Worm (Caenorhabditis elegans) whole organism, L1 larva: ENCODE measurements around the gene F52E10.4.
A peak's percentile ranks its signal among the peaks of the same experiment; 100 is the strongest.

Source experiments
- blmp-1 ChIP-seq: fragments of 150-350 bp; optimal IDR thresholded peaks from 2 replicates; lab custom pipeline; 2014; ENCODE audit warnings: missing biosample characterization, missing genetic modification characterization
- ceh-63 ChIP-seq: fragments of 200-800 bp; sonication (Bioruptor generic); optimal IDR thresholded peaks from 2 replicates; lab custom pipeline; 2018; ENCODE audit warnings: mild to moderate bottlenecking, missing genetic modification characterization, missing compliant biosample characterization
- ceh-82 ChIP-seq, 3 experiments: fragments of 150-350 bp in 1 of 3; sonication (generic microtip) in 2 of 3; optimal IDR thresholded peaks; 2 replicates each; lab custom pipeline; 2014 to 2017; ENCODE audit warnings: missing biosample characterization in 3 of 3, missing genetic modification characterization in 3 of 3
- ceh-88 ChIP-seq: fragments of 200-800 bp; sonication (Bioruptor generic); IDR thresholded peaks from 2 replicates; pipeline ENCODE4 v1.3.6; 2022; ENCODE audit warnings: missing genetic modification characterization, missing compliant biosample characterization
- ceh-90 ChIP-seq: sonication (generic microtip); optimal IDR thresholded peaks from 2 replicates; lab custom pipeline; 2016; ENCODE audit warnings: missing genetic modification characterization, missing compliant biosample characterization
- ces-1 ChIP-seq: fragments of 150-350 bp; optimal IDR thresholded peaks from 2 replicates; lab custom pipeline; 2014; ENCODE audit warnings: missing biosample characterization, missing genetic modification reagents, missing genetic modification characterization
- efl-1 ChIP-seq, 4 experiments: fragments of 150-350 bp; optimal IDR thresholded peaks in 3 of 4; peaks in 1 of 4; 1 replicate in 1 of 4; 2 replicates in 3 of 4; lab custom pipeline; 2014; ENCODE audit warnings: missing biosample characterization in 2 of 4, missing genetic modification characterization in 2 of 4, missing genetic modification reagents in 2 of 4
- egl-13 ChIP-seq: sonication (generic microtip); optimal IDR thresholded peaks from 2 replicates; lab custom pipeline; 2016; ENCODE audit warnings: missing genotype, missing genetic modification reagents, missing genetic modification characterization, missing compliant biosample characterization
- elt-3 ChIP-seq, 6 experiments: fragments of 150-350 bp in 1 of 6; sonication (generic microtip); optimal IDR thresholded peaks; 2 replicates each; lab custom pipeline; 2017 to 2018; ENCODE audit warnings: missing biosample characterization in 6 of 6, missing genetic modification characterization in 6 of 6, inconsistent platforms in 1 of 6
- hlh-17 ChIP-seq: fragments of 200-800 bp; sonication (Bioruptor generic); optimal IDR thresholded peaks from 2 replicates; lab custom pipeline; 2018; ENCODE audit warnings: missing genetic modification characterization, mild to moderate bottlenecking, missing compliant biosample characterization, moderate library complexity, borderline replicate concordance
- isw-1 ChIP-seq: fragments of 200-800 bp; sonication (Bioruptor generic); IDR thresholded peaks from 2 replicates; pipeline ENCODE4 v1.3.6; 2022; ENCODE audit warnings: missing genetic modification characterization, missing compliant biosample characterization
- lin-13 ChIP-seq: fragments of 150-350 bp; optimal IDR thresholded peaks from 2 replicates; lab custom pipeline; 2014; ENCODE audit warnings: missing biosample characterization, missing genetic modification reagents, missing genetic modification characterization
- lin-14 ChIP-seq: fragments of 200-800 bp; sonication (Bioruptor generic); optimal IDR thresholded peaks from 2 replicates; lab custom pipeline; 2018; ENCODE audit warnings: mild to moderate bottlenecking, missing genetic modification characterization, moderate library complexity, missing compliant biosample characterization
- lin-35 ChIP-seq, 2 experiments: fragments of 150-350 bp; optimal IDR thresholded peaks; 2 replicates each; lab custom pipeline; 2014; ENCODE audit warnings: missing biosample characterization in 2 of 2, missing genetic modification characterization in 2 of 2, missing genetic modification reagents in 2 of 2
- lir-3 ChIP-seq: sonication (generic microtip); optimal IDR thresholded peaks from 2 replicates; lab custom pipeline; 2016; ENCODE audit warnings: mild to moderate bottlenecking, missing genetic modification characterization, moderate library complexity, missing compliant biosample characterization; ENCODE audit not compliant: poor library complexity
- lsy-2 ChIP-seq, 2 experiments: fragments of 150-350 bp; optimal IDR thresholded peaks; 2 replicates each; lab custom pipeline; 2014; ENCODE audit warnings: missing biosample characterization in 2 of 2, missing genetic modification characterization in 2 of 2
- mdl-1 ChIP-seq, 2 experiments: fragments of 150-350 bp; optimal IDR thresholded peaks; 2 replicates each; lab custom pipeline; 2014 to 2017; ENCODE audit warnings: missing biosample characterization in 2 of 2, missing genetic modification characterization in 2 of 2, inconsistent platforms in 1 of 2
- nhr-11 ChIP-seq: fragments of 150-350 bp; optimal IDR thresholded peaks from 2 replicates; lab custom pipeline; 2014; ENCODE audit warnings: missing biosample characterization, missing genetic modification characterization
- nhr-19 ChIP-seq: fragments of 200-800 bp; sonication (Bioruptor generic); conservative IDR thresholded peaks from 2 replicates; pipeline ENCODE4 v1.3.6; 2022; ENCODE audit warnings: missing genetic modification characterization, missing compliant biosample characterization
- nhr-20 ChIP-seq: sonication (generic microtip); optimal IDR thresholded peaks from 2 replicates; lab custom pipeline; 2016; ENCODE audit warnings: mild to moderate bottlenecking, missing genetic modification characterization, missing compliant biosample characterization
- nhr-237 ChIP-seq: fragments of 150-350 bp; optimal IDR thresholded peaks from 2 replicates; lab custom pipeline; 2014; ENCODE audit warnings: missing biosample characterization, missing genetic modification characterization
- nhr-47 ChIP-seq: sonication (generic microtip); optimal IDR thresholded peaks from 2 replicates; lab custom pipeline; 2016; ENCODE audit warnings: mild to moderate bottlenecking, missing genetic modification characterization, moderate library complexity, missing compliant biosample characterization
- nhr-71 ChIP-seq: sonication (generic microtip); optimal IDR thresholded peaks from 2 replicates; lab custom pipeline; 2016; ENCODE audit warnings: mild to moderate bottlenecking, missing genetic modification characterization, moderate library complexity, missing compliant biosample characterization
- nhr-77 ChIP-seq: fragments of 150-350 bp; optimal IDR thresholded peaks from 2 replicates; lab custom pipeline; 2014; ENCODE audit warnings: missing biosample characterization, missing genetic modification characterization
- nhr-85 ChIP-seq: sonication (generic microtip); peaks from one replicate; lab custom pipeline; 2016; ENCODE audit warnings: missing genetic modification characterization, inconsistent platforms, missing compliant biosample characterization
- nhr-90 ChIP-seq: sonication (generic microtip); optimal IDR thresholded peaks from 2 replicates; lab custom pipeline; 2016; ENCODE audit warnings: mild to moderate bottlenecking, missing genetic modification characterization, missing compliant biosample characterization; ENCODE audit not compliant: poor library complexity
- pag-3 ChIP-seq: sonication (generic microtip); optimal IDR thresholded peaks from 2 replicates; lab custom pipeline; 2017; ENCODE audit warnings: missing genetic modification characterization, mild to moderate bottlenecking, missing compliant biosample characterization, antibody characterized with exemption, borderline replicate concordance; ENCODE audit not compliant: insufficient read depth
- pax-3 ChIP-seq: fragments of 200-800 bp; sonication (Bioruptor generic); optimal IDR thresholded peaks from 2 replicates; lab custom pipeline; 2018; ENCODE audit warnings: mild to moderate bottlenecking, missing genetic modification characterization, moderate library complexity, missing compliant biosample characterization
- pqm-1 ChIP-seq: sonication (generic microtip); optimal IDR thresholded peaks from 3 replicates; lab custom pipeline; 2017; ENCODE audit warnings: missing biosample characterization, missing genetic modification characterization
- rnt-1 ChIP-seq: sonication (generic microtip); optimal IDR thresholded peaks from 2 replicates; lab custom pipeline; 2016; ENCODE audit warnings: mild to moderate bottlenecking, missing genetic modification characterization, moderate library complexity, missing compliant biosample characterization
- skn-1 ChIP-seq: fragments of 150-350 bp; optimal IDR thresholded peaks from 2 replicates; lab custom pipeline; 2014; ENCODE audit warnings: missing biosample characterization, missing genetic modification characterization
- snpc-4 ChIP-seq: fragments of 150-350 bp; optimal IDR thresholded peaks from 2 replicates; lab custom pipeline; 2014; ENCODE audit warnings: missing biosample characterization, missing genetic modification characterization
- snu-23 ChIP-seq: sonication (generic microtip); optimal IDR thresholded peaks from 2 replicates; lab custom pipeline; 2016; ENCODE audit warnings: missing genetic modification characterization, missing compliant biosample characterization
- sptf-1 ChIP-seq: fragments of 150-350 bp; optimal IDR thresholded peaks from 2 replicates; lab custom pipeline; 2014; ENCODE audit warnings: missing biosample characterization, missing genetic modification characterization
- sup-37 ChIP-seq: fragments of 200-800 bp; sonication (Bioruptor generic); optimal IDR thresholded peaks from 2 replicates; lab custom pipeline; 2018; ENCODE audit warnings: mild to moderate bottlenecking, missing genetic modification characterization, missing compliant biosample characterization
- tbx-2 ChIP-seq: sonication (generic microtip); optimal IDR thresholded peaks from 2 replicates; lab custom pipeline; 2016; ENCODE audit warnings: missing genetic modification characterization, missing compliant biosample characterization
- vab-15 ChIP-seq: sonication (generic microtip); optimal IDR thresholded peaks from 2 replicates; lab custom pipeline; 2017; ENCODE audit warnings: missing genotype, mild to moderate bottlenecking, missing genetic modification characterization, missing compliant biosample characterization
- zag-1 ChIP-seq: fragments of 150-350 bp; optimal IDR thresholded peaks from 2 replicates; lab custom pipeline; 2014; ENCODE audit warnings: missing biosample characterization, missing genetic modification characterization
- zip-4 ChIP-seq: fragments of 200-800 bp; sonication (Bioruptor generic); optimal IDR thresholded peaks from 2 replicates; lab custom pipeline; 2018; ENCODE audit warnings: mild to moderate bottlenecking, missing genetic modification characterization, moderate library complexity, missing compliant biosample characterization
- ztf-11 ChIP-seq, 2 experiments: sonication (generic microtip); optimal IDR thresholded peaks; 2 replicates each; lab custom pipeline; 2016 to 2017; ENCODE audit warnings: missing genetic modification characterization in 2 of 2, missing biosample characterization in 1 of 2, missing compliant biosample characterization in 1 of 2
- ztf-4 ChIP-seq: fragments of 150-350 bp; optimal IDR thresholded peaks from 2 replicates; lab custom pipeline; 2014; ENCODE audit warnings: missing biosample characterization, missing genetic modification characterization

Gene F52E10.4

ce11 chrX:16298173-16298572, 5.3 kb upstream of the F52E10.4 start (continued):
- TF ChIP-seq zip-4 (no peak), lin-13 (GFP tag; lab: Kevin White, UChicago) (peak; percentile 31), efl-1 (optimal IDR thresholded peaks at IDR 0.05; lab: Kevin White, UChicago) (peak; percentile 19 to 23), efl-1 (GFP tag; optimal IDR thresholded peaks at IDR 0.05 in 1 of 2; lab: Kevin White, UChicago) (peak; percentile 2 to 76), lsy-2 (tag; optimal IDR thresholded peaks at IDR 0.05; lab: Kevin White, UChicago) (peak; percentile 49 to 53), nhr-77 (tag; lab: Kevin White, UChicago) (peak; percentile 67), nhr-20 (tag; lab: Kevin White, UChicago) (peak; percentile 75), tbx-2 (tag; lab: Kevin White, UChicago) (peak; percentile 43), skn-1 (tag; lab: Kevin White, UChicago) (peak; percentile 27)

ce11 chrX:16297123-16297522, 4.3 kb upstream of the F52E10.4 start:
- TF ChIP-seq nhr-47 (tag; lab: Kevin White, UChicago) = no peak
- no peak for TF ChIP-seq ceh-90 (tag; lab: Kevin White, UChicago)
- TF ChIP-seq lin-14 (GFP tag; lab: Kevin White, UChicago) = peak; percentile 37
- TF ChIP-seq nhr-237 (tag; lab: Kevin White, UChicago) = no peak
- TF ChIP-seq ces-1 (GFP tag; lab: Kevin White, UChicago) = no peak
- no peak for TF ChIP-seq tbx-2 (tag; lab: Kevin White, UChicago)
- no peak for TF ChIP-seq efl-1 (optimal IDR thresholded peaks at IDR 0.05; lab: Kevin White, UChicago)
- peak in 1 of 2 experiments; percentile 60 for TF ChIP-seq efl-1 (GFP tag; optimal IDR thresholded peaks at IDR 0.05 in 1 of 2; lab: Kevin White, UChicago)
- TF ChIP-seq, all 84 proteins: peak for 2

- TF ChIP-seq nhr-71 (peak; percentile 22), snpc-4 (tag; lab: Kevin White, UChicago) (peak; percentile 14), ceh-90 (tag; lab: Kevin White, UChicago) (no peak), rnt-1 (tag; lab: Kevin White, UChicago) (no peak), elt-3 (tag; optimal IDR thresholded peaks at IDR 0.05; lab: Kevin White, UChicago) (peak in 4 of 6 experiments; percentile 13 to 55 (median 30)), nhr-85 (tag; lab: Kevin White, UChicago) (peak; percentile 78), snu-23 (GFP tag; lab: Kevin White, UChicago) (peak; percentile 15), lin-35 (GFP tag; optimal IDR thresholded peaks at IDR 0.05; lab: Kevin White, UChicago) (peak in 1 of 2 experiments; percentile 22), blmp-1 (tag; lab: Kevin White, UChicago) (peak; percentile 22), nhr-20 (tag; lab: Kevin White, UChicago) (peak; percentile 58), nhr-11 (no peak), mdl-1 (tag; optimal IDR thresholded peaks at IDR 0.05; lab: Kevin White, UChicago) (peak in 1 of 2 experiments; percentile 52), lin-14 (GFP tag; lab: Kevin White, UChicago) (peak; percentile 68)
Observed at ce11 chrX:16290536-16290935, 2.3 kb downstream of the F52E10.4 start.

- TF ChIP-seq sptf-1 (tag; lab: Kevin White, UChicago) (no peak), pag-3 (tag; lab: Kevin White, UChicago) (no peak), zag-1 (no peak), ceh-82 (tag; optimal IDR thresholded peaks at IDR 0.05; lab: Kevin White, UChicago) (no peak), snpc-4 (tag; lab: Kevin White, UChicago) (peak; percentile 91), isw-1 (GFP tag; lab: Robert Waterston, UW) (no peak)
Observed at ce11 chrX:16289635-16290034, 3.2 kb downstream of the F52E10.4 start.

ce11 chrX:16285151-16285550, 7.7 kb downstream of the F52E10.4 start:
- no peak for TF ChIP-seq ztf-4 (tag; lab: Kevin White, UChicago)
- no peak for TF ChIP-seq lir-3 (tag; lab: Kevin White, UChicago)
- no peak for TF ChIP-seq ztf-11 (tag; optimal IDR thresholded peaks at IDR 0.05; lab: Kevin White, UChicago)
- no peak for TF ChIP-seq hlh-17 (GFP tag; lab: Kevin White, UChicago)
- TF ChIP-seq nhr-90 = peak; percentile 31
- TF ChIP-seq egl-13 = no peak
- peak; percentile 49 for TF ChIP-seq snu-23 (GFP tag; lab: Kevin White, UChicago)
- no peak for TF ChIP-seq efl-1 (optimal IDR thresholded peaks at IDR 0.05; lab: Kevin White, UChicago)
- no peak for TF ChIP-seq efl-1 (GFP tag; optimal IDR thresholded peaks at IDR 0.05 in 1 of 2; lab: Kevin White, UChicago)
- 0 out of 2 replicates have a peak, but pooled peaks have one; percentile 13 for TF ChIP-seq nhr-19 (GFP tag; lab: Robert Waterston, UW)
- TF ChIP-seq vab-15 (tag; lab: Kevin White, UChicago) = no peak
- no peak for TF ChIP-seq sup-37 (GFP tag; lab: Kevin White, UChicago)
- no peak for TF ChIP-seq elt-3 (tag; optimal IDR thresholded peaks at IDR 0.05; lab: Kevin White, UChicago)
- TF ChIP-seq lin-35 (GFP tag; optimal IDR thresholded peaks at IDR 0.05; lab: Kevin White, UChicago) = peak in 1 of 2 experiments; percentile 16
- TF ChIP-seq ceh-88 (GFP tag; lab: Robert Waterston, UW) = no peak
- TF ChIP-seq pax-3 (tag; lab: Kevin White, UChicago) = no peak
- TF ChIP-seq ceh-63 (GFP tag; lab: Kevin White, UChicago) = no peak
- peak; percentile 4 for TF ChIP-seq nhr-20 (tag; lab: Kevin White, UChicago)
- no peak for TF ChIP-seq ceh-82 (tag; optimal IDR thresholded peaks at IDR 0.05; lab: Kevin White, UChicago)
- TF ChIP-seq nhr-47 (tag; lab: Kevin White, UChicago) = peak; percentile 35
- TF ChIP-seq ces-1 (GFP tag; lab: Kevin White, UChicago) = no peak
- TF ChIP-seq pqm-1 (tag; lab: Kevin White, UChicago) = no peak
